Fruit fly (Drosophila melanogaster) whole organism, embryonic: Measurements from ENCODE around the gene CG10254.

ENCODE experiments used
- Bgb ChIP-seq: fragments of 200-800 bp; sonication (Bioruptor generic); IDR thresholded peaks from 2 replicates; pipeline ENCODE4 v1.3.6; 2022; ENCODE audit warnings: missing biosample characterization, missing genetic modification characterization; ENCODE audit not compliant: partially characterized antibody
- BtbVII ChIP-seq: fragments of 200-800 bp; sonication (Bioruptor generic); optimal IDR thresholded peaks from 3 replicates; lab custom pipeline; 2017; ENCODE audit warnings: missing biosample characterization, mild to moderate bottlenecking, missing genetic modification characterization
- CG10209 ChIP-seq: fragments of 200-800 bp; sonication (Bioruptor generic); optimal IDR thresholded peaks from 3 replicates; lab custom pipeline; 2017; ENCODE audit warnings: missing biosample characterization, mild to moderate bottlenecking, missing genetic modification characterization, missing genetic modification reagents
- CG10267 ChIP-seq: fragments of 200-800 bp; sonication (Bioruptor generic); optimal IDR thresholded peaks from 2 replicates; lab custom pipeline; 2018; ENCODE audit warnings: missing biosample characterization, mild to moderate bottlenecking, missing genetic modification characterization, moderate library complexity
- CG10274 ChIP-seq: fragments of 200-800 bp; sonication (Bioruptor generic); optimal IDR thresholded peaks from 3 replicates; lab custom pipeline; 2017; ENCODE audit warnings: missing biosample characterization, mild to moderate bottlenecking, missing genetic modification characterization
- CG10565 ChIP-seq: fragments of 200-800 bp; sonication (Bioruptor generic); optimal IDR thresholded peaks from 3 replicates; lab custom pipeline; 2016; ENCODE audit warnings: missing biosample characterization, mild to moderate bottlenecking, missing genetic modification characterization
- CG11723 ChIP-seq: fragments of 200-800 bp; sonication (Bioruptor generic); optimal IDR thresholded peaks from 2 replicates; lab custom pipeline; 2017; ENCODE audit warnings: missing biosample characterization, mild to moderate bottlenecking, missing genetic modification characterization
- CG12071 ChIP-seq: fragments of 200-800 bp; sonication (Bioruptor generic); optimal IDR thresholded peaks from 3 replicates; lab custom pipeline; 2018; ENCODE audit warnings: missing biosample characterization, mild to moderate bottlenecking, missing genetic modification characterization
- CG12299 ChIP-seq: fragments of 200-800 bp; sonication (Bioruptor generic); optimal IDR thresholded peaks from 2 replicates; lab custom pipeline; 2018; ENCODE audit warnings: missing biosample characterization, mild to moderate bottlenecking, missing genetic modification characterization
- CG13123 ChIP-seq: fragments of 200-800 bp; sonication (Bioruptor generic); optimal IDR thresholded peaks from 2 replicates; lab custom pipeline; 2016; ENCODE audit warnings: missing biosample characterization, missing genetic modification characterization
- CG1529 ChIP-seq: fragments of 200-800 bp; sonication (Bioruptor generic); optimal IDR thresholded peaks from 3 replicates; lab custom pipeline; 2018; ENCODE audit warnings: missing biosample characterization, missing genetic modification characterization
- CG17328 ChIP-seq: fragments of 200-800 bp; sonication (Bioruptor generic); IDR thresholded peaks from 2 replicates; pipeline ENCODE4 v1.3.6; 2022; ENCODE audit warnings: missing biosample characterization, missing genetic modification characterization
- CG31441 ChIP-seq: fragments of 200-800 bp; sonication (Bioruptor generic); IDR thresholded peaks from 2 replicates; pipeline ENCODE4 v1.3.6; 2022; ENCODE audit warnings: missing biosample characterization, missing genetic modification characterization
- CG32772 ChIP-seq: fragments of 200-800 bp; sonication (Bioruptor generic); IDR thresholded peaks from 2 replicates; pipeline ENCODE4 v1.3.6; 2022; ENCODE audit warnings: missing biosample characterization, missing genetic modification characterization
- CG3407 ChIP-seq: fragments of 200-800 bp; sonication (Bioruptor generic); optimal IDR thresholded peaks from 2 replicates; lab custom pipeline; 2018; ENCODE audit warnings: missing biosample characterization, mild to moderate bottlenecking, missing genetic modification characterization
- CG42726 ChIP-seq: fragments of 200-800 bp; sonication (Bioruptor generic); IDR thresholded peaks from 2 replicates; pipeline ENCODE4 v1.3.6; 2022; ENCODE audit warnings: missing biosample characterization, missing genetic modification characterization; ENCODE audit not compliant: partially characterized antibody
- CG4328 ChIP-seq: fragments of 200-800 bp; sonication (Bioruptor generic); optimal IDR thresholded peaks from 3 replicates; lab custom pipeline; 2017; ENCODE audit warnings: missing biosample characterization, missing genetic modification reagents, missing genetic modification characterization
- CG4360 ChIP-seq: fragments of 200-800 bp; sonication (Bioruptor generic); IDR thresholded peaks from 2 replicates; pipeline ENCODE4 v1.3.6; 2022; ENCODE audit warnings: missing biosample characterization, missing genetic modification characterization
- CG6791 ChIP-seq: fragments of 200-800 bp; sonication (Bioruptor generic); IDR thresholded peaks from 3 replicates; pipeline ENCODE4 v1.3.6; 2022; ENCODE audit warnings: missing biosample characterization, missing genetic modification characterization; ENCODE audit not compliant: partially characterized antibody
- CG7745 ChIP-seq: fragments of 200-800 bp; sonication (Bioruptor generic); optimal IDR thresholded peaks from 2 replicates; lab custom pipeline; 2018; ENCODE audit warnings: missing biosample characterization, mild to moderate bottlenecking, missing genetic modification characterization, moderate library complexity
- CG7928 ChIP-seq: fragments of 200-800 bp; sonication (Bioruptor generic); optimal IDR thresholded peaks from 2 replicates; lab custom pipeline; 2017; ENCODE audit warnings: missing biosample characterization, mild to moderate bottlenecking, missing genetic modification characterization
- CG8944 ChIP-seq: fragments of 200-800 bp; sonication (Bioruptor generic); optimal IDR thresholded peaks from 3 replicates; lab custom pipeline; 2016; ENCODE audit warnings: missing biosample characterization, missing genetic modification characterization
- CHES-1-like ChIP-seq: fragments of 200-800 bp; sonication (Bioruptor generic); optimal IDR thresholded peaks from 2 replicates; lab custom pipeline; 2016; ENCODE audit warnings: missing biosample characterization, missing genetic modification characterization
- Chrac-16 ChIP-seq: fragments of 200-800 bp; sonication (Bioruptor generic); optimal IDR thresholded peaks from 3 replicates; lab custom pipeline; 2016; ENCODE audit warnings: missing biosample characterization, missing genetic modification characterization
- Dip2 ChIP-seq: fragments of 200-800 bp; sonication (Bioruptor generic); IDR thresholded peaks from 2 replicates; pipeline ENCODE4 v1.3.6; 2022; ENCODE audit warnings: missing biosample characterization, missing genetic modification characterization
- Doc3 ChIP-seq: fragments of 200-800 bp; sonication (Bioruptor generic); IDR thresholded peaks from 3 replicates; pipeline ENCODE4 v1.3.6; 2022; ENCODE audit warnings: missing biosample characterization, missing genetic modification characterization; ENCODE audit not compliant: partially characterized antibody
- Dref ChIP-seq: fragments of 200-800 bp; sonication (Bioruptor generic); IDR thresholded peaks from 2 replicates; pipeline ENCODE4 v1.3.6; 2022; ENCODE audit warnings: missing biosample characterization, missing genetic modification characterization
- HLH3B ChIP-seq: fragments of 200-800 bp; sonication (Bioruptor generic); IDR thresholded peaks from 2 replicates; pipeline ENCODE4 v1.3.6; 2022; ENCODE audit warnings: missing biosample characterization, missing genetic modification characterization
- HLH54F ChIP-seq: fragments of 200-800 bp; sonication (Bioruptor generic); optimal IDR thresholded peaks from 3 replicates; lab custom pipeline; 2016; ENCODE audit warnings: missing biosample characterization, missing genetic modification characterization
- Hey ChIP-seq: fragments of 200-800 bp; sonication (Bioruptor generic); optimal IDR thresholded peaks from 3 replicates; lab custom pipeline; 2018; ENCODE audit warnings: missing biosample characterization, mild to moderate bottlenecking, missing genetic modification characterization
- NC2β ChIP-seq: fragments of 200-800 bp; sonication (Bioruptor generic); optimal IDR thresholded peaks from 2 replicates; lab custom pipeline; 2016; ENCODE audit warnings: missing biosample characterization, missing genetic modification characterization
- Oli ChIP-seq: fragments of 200-800 bp; sonication (Bioruptor generic); optimal IDR thresholded peaks from 2 replicates; lab custom pipeline; 2018; ENCODE audit warnings: missing biosample characterization, mild to moderate bottlenecking, missing genetic modification characterization, moderate library complexity
- Poxn ChIP-seq: fragments of 200-800 bp; sonication (Bioruptor generic); IDR thresholded peaks from 2 replicates; pipeline ENCODE4 v1.3.6; 2022; ENCODE audit warnings: missing biosample characterization, missing genetic modification characterization
- Ptx1 ChIP-seq: fragments of 200-800 bp; sonication (Bioruptor generic); IDR thresholded peaks from 2 replicates; pipeline ENCODE4 v1.3.6; 2022; ENCODE audit warnings: missing biosample characterization, missing genetic modification characterization
- Sin3A ChIP-seq: fragments of >200 bp; optimal IDR thresholded peaks from 2 replicates; lab custom pipeline; 2018
- Six4 ChIP-seq: fragments of 200-800 bp; sonication (Bioruptor generic); optimal IDR thresholded peaks from 2 replicates; lab custom pipeline; 2016; ENCODE audit warnings: missing biosample characterization, missing genetic modification characterization
- TFAM ChIP-seq: fragments of 200-800 bp; sonication (Bioruptor generic); optimal IDR thresholded peaks from 2 replicates; lab custom pipeline; 2017; ENCODE audit warnings: missing biosample characterization, missing genetic modification characterization, inconsistent platforms
- Xbp1 ChIP-seq: fragments of 200-800 bp; sonication (Bioruptor generic); optimal IDR thresholded peaks from 3 replicates; lab custom pipeline; 2016; ENCODE audit warnings: missing biosample characterization, mild to moderate bottlenecking, missing genetic modification characterization
- bcd ChIP-seq: fragments of 200-800 bp; sonication (Bioruptor generic); optimal IDR thresholded peaks from 2 replicates; lab custom pipeline; 2017; ENCODE audit warnings: missing biosample characterization, mild to moderate bottlenecking, missing genetic modification characterization
- bigmax ChIP-seq: fragments of 200-800 bp; sonication (Bioruptor generic); optimal IDR thresholded peaks from 2 replicates; lab custom pipeline; 2018; ENCODE audit warnings: missing biosample characterization, mild to moderate bottlenecking, missing genetic modification characterization
- chinmo ChIP-seq: fragments of 200-800 bp; sonication (Bioruptor generic); IDR thresholded peaks from 4 replicates; pipeline ENCODE4 v1.3.6; 2022; ENCODE audit warnings: missing biosample characterization, missing genetic modification characterization; ENCODE audit not compliant: partially characterized antibody
- crp ChIP-seq, 2 experiments: fragments of 200-800 bp; sonication (Bioruptor generic); optimal IDR thresholded peaks; 2 replicates in 1 of 2; 3 replicates in 1 of 2; lab custom pipeline; 2017; ENCODE audit warnings: missing biosample characterization in 2 of 2, missing genetic modification characterization in 2 of 2, mild to moderate bottlenecking in 1 of 2, moderate library complexity in 1 of 2
- da ChIP-seq: fragments of 200-800 bp; sonication (Bioruptor generic); optimal IDR thresholded peaks from 2 replicates; lab custom pipeline; 2016; ENCODE audit warnings: missing biosample characterization, missing genetic modification characterization
- exex ChIP-seq: fragments of 200-800 bp; sonication (Bioruptor generic); optimal IDR thresholded peaks from 4 replicates; lab custom pipeline; 2018; ENCODE audit warnings: missing biosample characterization, mild to moderate bottlenecking, missing genetic modification characterization, moderate library complexity
- h ChIP-seq: fragments of >200 bp; optimal IDR thresholded peaks from 2 replicates; lab custom pipeline; 2017
- insv ChIP-seq, 2 experiments: fragments of 200-800 bp; sonication (Bioruptor generic); optimal IDR thresholded peaks; 3 replicates each; lab custom pipeline; 2016 to 2018; ENCODE audit warnings: missing biosample characterization in 2 of 2, missing genetic modification characterization in 2 of 2
- pan ChIP-seq, 4 experiments: fragments of >200 bp in 3 of 4; fragments of 200-800 bp in 1 of 4; sonication (Bioruptor generic) in 1 of 4; optimal IDR thresholded peaks in 3 of 4; IDR thresholded peaks in 1 of 4; 2 replicates each; pipeline versions ENCODE4 v1.3.6 to Lab custom; 2017 to 2022; ENCODE audit warnings: missing biosample characterization in 2 of 4, missing genetic modification characterization in 2 of 4, mixed read lengths in 1 of 4
- peb ChIP-seq: fragments of 200-800 bp; sonication (Bioruptor generic); IDR thresholded peaks from 2 replicates; pipeline ENCODE4 v1.3.6; 2022; ENCODE audit warnings: missing biosample characterization, missing genetic modification characterization
- ranshi ChIP-seq: fragments of 200-800 bp; sonication (Bioruptor generic); IDR thresholded peaks from 2 replicates; pipeline ENCODE4 v1.3.6; 2022; ENCODE audit warnings: missing biosample characterization, missing genetic modification characterization
- ro ChIP-seq: fragments of 200-800 bp; sonication (Bioruptor generic); IDR thresholded peaks from 2 replicates; pipeline ENCODE4 v1.3.6; 2022; ENCODE audit warnings: missing biosample characterization, missing genetic modification characterization
- tx ChIP-seq: fragments of 200-800 bp; sonication (Bioruptor generic); optimal IDR thresholded peaks from 2 replicates; lab custom pipeline; 2016; ENCODE audit warnings: missing biosample characterization, missing genetic modification characterization

CG10254 gene

DNA sequence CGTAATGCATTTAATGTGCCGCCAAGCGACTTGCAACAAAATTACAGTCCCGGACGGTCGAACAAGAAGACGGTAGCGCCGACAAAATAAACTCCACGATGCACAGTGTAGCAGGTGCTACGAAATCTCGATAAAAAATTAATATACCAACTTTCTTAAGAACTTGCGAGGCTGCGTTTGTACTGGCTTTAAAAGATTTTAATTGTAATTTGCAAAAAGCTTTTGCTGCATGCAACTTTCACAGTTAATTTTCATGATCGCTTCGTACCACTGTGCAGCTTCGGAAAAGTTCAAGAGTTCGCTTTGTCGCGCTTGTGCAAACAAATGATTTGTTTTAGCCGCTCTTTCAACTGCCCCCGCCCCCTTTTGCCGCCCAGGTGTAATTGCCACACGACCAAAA, 48.6 kb downstream of the CG10254 start (continued):
- TF ChIP-seq da (GFP tag; lab: Kevin White, UChicago) (no peak), chinmo (GFP tag; lab: Robert Waterston, UW) (no peak), CG10274 (GFP tag; lab: Kevin White, UChicago) (peak; percentile 23), HLH3B (GFP tag; lab: Robert Waterston, UW) (peak; percentile 79), CG3407 (GFP tag; lab: Kevin White, UChicago) (peak; percentile 53), Dip2 (GFP tag; lab: Robert Waterston, UW) (0 out of 2 replicates have a peak, but pooled peaks have one; percentile 13), CG7745 (no peak), exex (tag; lab: Kevin White, UChicago) (no peak), peb (GFP tag; lab: Robert Waterston, UW) (peak; percentile 63), pan (optimal IDR thresholded peaks at IDR 0.05; lab: Kevin White, UChicago) (no peak), pan (GFP tag; optimal IDR thresholded peaks at IDR 0.05 in 1 of 2, IDR thresholded peaks at IDR 0.05 in 1 of 2) (peak in 1 of 2 experiments; percentile 87), Doc3 (GFP tag; lab: Robert Waterston, UW) (no peak), HLH54F (GFP tag; lab: Kevin White, UChicago) (peak; percentile 58), TFAM (GFP tag; lab: Kevin White, UChicago) (no peak), CG32772 (GFP tag; lab: Robert Waterston, UW) (peak; percentile 80), CG1529 (peak; percentile 69), CG31441 (GFP tag; lab: Robert Waterston, UW) (peak; percentile 70), CG12071 (peak; percentile 61), Hey (tag; lab: Kevin White, UChicago) (no peak), CG6791 (GFP tag; lab: Robert Waterston, UW) (0 out of 3 replicates have a peak, but pooled peaks have one; percentile 44), CG42726 (GFP tag; lab: Robert Waterston, UW) (no peak), h (lab: Kevin White, UChicago) (no peak), CG10565 (GFP tag; lab: Kevin White, UChicago) (no peak), CG13123 (GFP tag; lab: Kevin White, UChicago) (no peak), bigmax (GFP tag; lab: Kevin White, UChicago) (no peak), CG12299 (tag; lab: Kevin White, UChicago) (no peak), Sin3A (lab: Kevin White, UChicago) (no peak), Bgb (no peak), Poxn (GFP tag; lab: Robert Waterston, UW) (no peak), tx (peak; percentile 62), Chrac-16 (GFP tag; lab: Kevin White, UChicago) (peak; percentile 61), Xbp1 (GFP tag; lab: Kevin White, UChicago) (peak; percentile 79), CG4328 (no peak), ranshi (peak; percentile 74), CG7928 (peak; percentile 31), CG8944 (GFP tag; lab: Kevin White, UChicago) (peak; percentile 51), Dref (GFP tag; lab: Robert Waterston, UW) (no peak), Six4 (GFP tag; lab: Kevin White, UChicago) (peak; percentile 64), insv (GFP tag; optimal IDR thresholded peaks at IDR 0.05; lab: Kevin White, UChicago) (no peak), Oli (tag; lab: Kevin White, UChicago) (peak; percentile 81), CG10209 (GFP tag; lab: Kevin White, UChicago) (peak; percentile 50), NC2β (GFP tag; lab: Kevin White, UChicago) (peak; percentile 68), crp (GFP tag; optimal IDR thresholded peaks at IDR 0.05; lab: Kevin White, UChicago) (no peak), bcd (GFP tag; lab: Kevin White, UChicago) (peak; percentile 63), BtbVII (GFP tag; lab: Kevin White, UChicago) (peak; percentile 29), CHES-1-like (GFP tag; lab: Kevin White, UChicago) (no peak), ro (GFP tag; lab: Robert Waterston, UW) (peak; percentile 42; the same call in 1 of the 2 replicates), Ptx1 (GFP tag; lab: Robert Waterston, UW) (peak; percentile 83), CG11723 (GFP tag; lab: Kevin White, UChicago) (peak; percentile 48), CG17328 (peak; percentile 88), CG10267 (peak; percentile 54), CG4360 (GFP tag; lab: Robert Waterston, UW) (peak; percentile 36; the same call in 1 of the 2 replicates)
